Worm (Caenorhabditis elegans): Measurements from ENCODE around the gene nas-22.

ce11 chrV:11472209-11472608, 2.3 kb upstream of the nas-22 start, which contains the start of the genes nas-20 and nas-21:
- TF ChIP-seq ztf-23 (GFP tag; IDR thresholded peaks at IDR 0.05), result no peak
- TF ChIP-seq T22C8.4 (GFP tag; IDR thresholded peaks at IDR 0.05), result no peak
- no peak for TF ChIP-seq ztf-29 (GFP tag; IDR thresholded peaks at IDR 0.05)
- TF ChIP-seq klf-2 (GFP tag; conservative IDR thresholded peaks at IDR 0.05), result no peak
- TF ChIP-seq med-1 (GFP tag; optimal IDR thresholded peaks at IDR 0.05; ENCODE audit: insufficient read depth), result no peak
- no peak for TF ChIP-seq tab-1 (GFP tag; IDR thresholded peaks at IDR 0.05)
